Fruit fly (Drosophila melanogaster): Measurements from ENCODE around the gene CG44290.

The CG44290 gene

dm6 chr3R:27413214-27413613 lies 27.5 kb downstream of the CG44290 start (continued):
- peak; percentile 18 for TF ChIP-seq CG2712 (tag; optimal IDR thresholded peaks at IDR 0.05)
- no peak for TF ChIP-seq CG17802 (tag; optimal IDR thresholded peaks at IDR 0.05)
- peak; percentile 43; the same call in 2 of the 3 replicates for TF ChIP-seq row (GFP tag; IDR thresholded peaks at IDR 0.05)
- 0 out of 2 replicates have a peak, but pooled peaks have one; percentile 19 for TF ChIP-seq Ptx1 (GFP tag; IDR thresholded peaks at IDR 0.05)
- TF ChIP-seq CG13424 (tag; optimal IDR thresholded peaks at IDR 0.05), result peak; percentile 17
- peak; percentile 33 for TF ChIP-seq CG10979 (tag; optimal IDR thresholded peaks at IDR 0.05)
- TF ChIP-seq prd (optimal IDR thresholded peaks at IDR 0.05), result no peak
- TF ChIP-seq prd (GFP tag; IDR thresholded peaks at IDR 0.05), result peak; percentile 22; the same call in 1 of the 3 replicates
- TF ChIP-seq ci (GFP tag; IDR thresholded peaks at IDR 0.05), result peak; percentile 49
- TF ChIP-seq CG4404 (GFP tag; IDR thresholded peaks at IDR 0.05), result no peak
- TF ChIP-seq CG4360 (GFP tag; IDR thresholded peaks at IDR 0.05), result no peak
- TF ChIP-seq hbn (GFP tag; IDR thresholded peaks at IDR 0.05; ENCODE audit: partially characterized antibody), result no peak
- no peak for TF ChIP-seq Dbx (GFP tag; IDR thresholded peaks at IDR 0.05)
- peak; percentile 40; the same call in 1 of the 2 replicates for TF ChIP-seq vvl (GFP tag; IDR thresholded peaks at IDR 0.05)
- no peak for TF ChIP-seq CG18764 (GFP tag; optimal IDR thresholded peaks at IDR 0.05)
- TF ChIP-seq sens (GFP tag), result peak; percentile 83
- peak; percentile 39 for TF ChIP-seq Ada2b (GFP tag; IDR thresholded peaks at IDR 0.05)
- 0 out of 3 replicates have a peak, but pooled peaks have one; percentile 15 for TF ChIP-seq tgo (GFP tag; IDR thresholded peaks at IDR 0.05)
- TF ChIP-seq ro (GFP tag; IDR thresholded peaks at IDR 0.05), result no peak
- TF ChIP-seq Hmr (GFP tag; optimal IDR thresholded peaks at IDR 0.05), result peak; percentile 29
- 0 out of 3 replicates have a peak, but pooled peaks have one; percentile 13 for TF ChIP-seq Aef1 (GFP tag; IDR thresholded peaks at IDR 0.05)
- peak; percentile 23 for TF ChIP-seq Oli (tag; optimal IDR thresholded peaks at IDR 0.05)
- TF ChIP-seq onecut (GFP tag; IDR thresholded peaks at IDR 0.05), result peak; percentile 30; the same call in 1 of the 2 replicates
- TF ChIP-seq CG1603 (tag; optimal IDR thresholded peaks at IDR 0.05), result peak; percentile 22
- peak; percentile 32 for TF ChIP-seq Sox102F (GFP tag; optimal IDR thresholded peaks at IDR 0.05)
- 0 out of 3 replicates have a peak, but pooled peaks have one; percentile 23 for TF ChIP-seq CG2199 (GFP tag; IDR thresholded peaks at IDR 0.05)
- TF ChIP-seq CG12391 (tag; optimal IDR thresholded peaks at IDR 0.05), result peak; percentile 8
- no peak for TF ChIP-seq CG43689 (GFP tag; IDR thresholded peaks at IDR 0.05)
- TF ChIP-seq hkb (optimal IDR thresholded peaks at IDR 0.05), result no peak
- peak; percentile 37; the same call in 1 of the 2 replicates for TF ChIP-seq hkb (GFP tag; IDR thresholded peaks at IDR 0.05)
- peak; percentile 38 for TF ChIP-seq gem (tag; optimal IDR thresholded peaks at IDR 0.05)
- TF ChIP-seq CG17328 (GFP tag; IDR thresholded peaks at IDR 0.05), result peak; percentile 29; the same call in 1 of the 2 replicates
- TF ChIP-seq Blimp-1 (GFP tag; optimal IDR thresholded peaks at IDR 0.05), result peak; percentile 19
- peak; percentile 32 for TF ChIP-seq CG18599 (GFP tag; optimal IDR thresholded peaks at IDR 0.05)
- no peak for TF ChIP-seq pan (optimal IDR thresholded peaks at IDR 0.05)
- peak in 1 of 2 experiments; percentile 7 for TF ChIP-seq pan (GFP tag; optimal IDR thresholded peaks at IDR 0.05 in 1 of 2, IDR thresholded peaks at IDR 0.05 in 1 of 2)
- TF ChIP-seq CrebB (tag; optimal IDR thresholded peaks at IDR 0.05), result no peak
- TF ChIP-seq bsh (GFP tag; optimal IDR thresholded peaks at IDR 0.05), result peak in 1 of 2 experiments; percentile 24
- TF ChIP-seq Hr3 (GFP tag; optimal IDR thresholded peaks at IDR 0.05), result no peak
- no peak for TF ChIP-seq Antp (GFP tag; optimal IDR thresholded peaks at IDR 0.05)
- TF ChIP-seq nmo (GFP tag; optimal IDR thresholded peaks at IDR 0.05), result peak; percentile 51
- peak; percentile 21 for TF ChIP-seq unpg (GFP tag; optimal IDR thresholded peaks at IDR 0.05)
- peak; percentile 21 for TF ChIP-seq grau (tag; optimal IDR thresholded peaks at IDR 0.05)
- peak; percentile 21; the same call in 1 of the 2 replicates for TF ChIP-seq CG6689 (GFP tag; IDR thresholded peaks at IDR 0.05)
- peak; percentile 28 for TF ChIP-seq CG18262 (tag; optimal IDR thresholded peaks at IDR 0.05)
